Worm (Caenorhabditis elegans) whole organism, L3 larva: Measurements from ENCODE around the gene mstr-2.

ENCODE experiments used
- ZK546.5 ChIP-seq: sonication (generic microtip); optimal IDR thresholded peaks from 2 replicates; lab custom pipeline; 2017; ENCODE audit warnings: missing biosample characterization, missing genetic modification characterization
- ama-1 ChIP-seq: fragments of 150-350 bp; optimal IDR thresholded peaks from 2 replicates; lab custom pipeline; 2018
- ceh-28 ChIP-seq: fragments of 150-350 bp; optimal IDR thresholded peaks from 2 replicates; lab custom pipeline; 2014; ENCODE audit warnings: missing biosample characterization, missing genetic modification reagents, missing genetic modification characterization
- ceh-82 ChIP-seq: fragments of 150-350 bp; optimal IDR thresholded peaks from 2 replicates; lab custom pipeline; 2014; ENCODE audit warnings: missing biosample characterization, missing genetic modification characterization
- ceh-9 ChIP-seq: sonication (generic microtip); optimal IDR thresholded peaks from 2 replicates; lab custom pipeline; 2018; ENCODE audit warnings: missing biosample characterization, missing genetic modification characterization
- daf-12 ChIP-seq: fragments of 150-350 bp; optimal IDR thresholded peaks from 2 replicates; lab custom pipeline; 2014; ENCODE audit warnings: missing biosample characterization, missing genetic modification reagents, missing genetic modification characterization
- egl-5 ChIP-seq: fragments of 150-350 bp; optimal IDR thresholded peaks from 2 replicates; lab custom pipeline; 2017; ENCODE audit warnings: missing biosample characterization, missing genetic modification reagents, missing genetic modification characterization, inconsistent platforms
- elt-1 ChIP-seq: fragments of 150-350 bp; optimal IDR thresholded peaks from 2 replicates; lab custom pipeline; 2014; ENCODE audit warnings: missing biosample characterization, missing genetic modification characterization
- elt-2 ChIP-seq: sonication (generic microtip); optimal IDR thresholded peaks from 2 replicates; lab custom pipeline; 2016; ENCODE audit warnings: missing genetic modification reagents, mild to moderate bottlenecking, missing genetic modification characterization, missing compliant biosample characterization
- elt-3 ChIP-seq, 3 experiments: fragments of 150-350 bp in 1 of 3; sonication (generic microtip) in 2 of 3; optimal IDR thresholded peaks; 2 replicates in 2 of 3; 4 replicates in 1 of 3; lab custom pipeline; 2014 to 2017; ENCODE audit warnings: missing biosample characterization in 3 of 3, missing genetic modification characterization in 3 of 3
- fkh-10 ChIP-seq: sonication (generic microtip); optimal IDR thresholded peaks from 2 replicates; lab custom pipeline; 2017; ENCODE audit warnings: missing biosample characterization, missing genetic modification reagents, missing genetic modification characterization
- fkh-2 ChIP-seq: fragments of 150-350 bp; optimal IDR thresholded peaks from 2 replicates; lab custom pipeline; 2014; ENCODE audit warnings: missing biosample characterization, missing genetic modification reagents, missing genetic modification characterization
- fos-1 ChIP-seq: fragments of 150-350 bp; optimal IDR thresholded peaks from 2 replicates; lab custom pipeline; 2014; ENCODE audit warnings: missing biosample characterization, missing genetic modification characterization
- hmg-11 ChIP-seq: sonication (generic microtip); optimal IDR thresholded peaks from 2 replicates; lab custom pipeline; 2016; ENCODE audit warnings: missing genetic modification characterization, missing compliant biosample characterization
- jun-1 ChIP-seq: fragments of 150-350 bp; optimal IDR thresholded peaks from 2 replicates; lab custom pipeline; 2014; ENCODE audit warnings: missing biosample characterization, missing genetic modification reagents, missing genetic modification characterization
- lin-15B ChIP-seq: fragments of 150-350 bp; optimal IDR thresholded peaks from 2 replicates; lab custom pipeline; 2014; ENCODE audit warnings: missing biosample characterization, missing genetic modification characterization
- lin-39 ChIP-seq: fragments of 150-350 bp; optimal IDR thresholded peaks from 2 replicates; lab custom pipeline; 2018; ENCODE audit warnings: missing biosample characterization, missing genetic modification reagents, missing genetic modification characterization
- lsy-12 ChIP-seq: sonication (generic microtip); optimal IDR thresholded peaks from 2 replicates; lab custom pipeline; 2016; ENCODE audit warnings: mild to moderate bottlenecking, missing genetic modification characterization, missing compliant biosample characterization
- mml-1 ChIP-seq: fragments of 150-350 bp; sonication (generic microtip); optimal IDR thresholded peaks from 3 replicates; lab custom pipeline; 2014; ENCODE audit warnings: missing biosample characterization, missing genetic modification characterization
- nfya-1 ChIP-seq: sonication (generic microtip); optimal IDR thresholded peaks from 2 replicates; lab custom pipeline; 2017; ENCODE audit warnings: missing genetic modification characterization, mild to moderate bottlenecking, missing compliant biosample characterization, antibody characterized with exemption, moderate library complexity; ENCODE audit not compliant: insufficient read depth
- nhr-11 ChIP-seq: fragments of 150-350 bp; optimal IDR thresholded peaks from 2 replicates; lab custom pipeline; 2014; ENCODE audit warnings: missing biosample characterization, missing genetic modification characterization
- nhr-12 ChIP-seq: fragments of 150-350 bp; optimal IDR thresholded peaks from 2 replicates; lab custom pipeline; 2014; ENCODE audit warnings: missing biosample characterization, missing genetic modification characterization
- nhr-23 ChIP-seq: fragments of 150-350 bp; optimal IDR thresholded peaks from 2 replicates; lab custom pipeline; 2014; ENCODE audit warnings: missing biosample characterization, missing genetic modification reagents, missing genetic modification characterization
- nhr-25 ChIP-seq: sonication (generic microtip); optimal IDR thresholded peaks from 2 replicates; lab custom pipeline; 2017; ENCODE audit warnings: missing biosample characterization, missing genetic modification characterization
- nhr-28 ChIP-seq: fragments of 150-350 bp; optimal IDR thresholded peaks from 2 replicates; lab custom pipeline; 2014; ENCODE audit warnings: missing biosample characterization, missing genetic modification characterization
- nhr-67 ChIP-seq: fragments of 150-350 bp; optimal IDR thresholded peaks from 2 replicates; lab custom pipeline; 2014; ENCODE audit warnings: missing biosample characterization, missing genetic modification characterization
- nhr-76 ChIP-seq: fragments of 150-350 bp; sonication (generic microtip); optimal IDR thresholded peaks from 5 replicates; lab custom pipeline; 2014; ENCODE audit warnings: missing biosample characterization, missing genetic modification characterization
- nhr-77 ChIP-seq: fragments of 150-350 bp; optimal IDR thresholded peaks from 2 replicates; lab custom pipeline; 2014; ENCODE audit warnings: missing biosample characterization, missing genetic modification characterization
- pha-4 ChIP-seq: fragments of 150-350 bp; optimal IDR thresholded peaks from 2 replicates; lab custom pipeline; 2014; ENCODE audit warnings: missing biosample characterization, missing genetic modification reagents, missing genetic modification characterization
- pqm-1 ChIP-seq: fragments of 150-350 bp; optimal IDR thresholded peaks from 2 replicates; lab custom pipeline; 2017; ENCODE audit warnings: missing biosample characterization, missing genetic modification characterization, inconsistent platforms
- snpc-4 ChIP-seq: fragments of 150-350 bp; optimal IDR thresholded peaks from 2 replicates; lab custom pipeline; 2014; ENCODE audit warnings: missing biosample characterization, missing genetic modification characterization
- unc-39 ChIP-seq: sonication (generic microtip); optimal IDR thresholded peaks from 4 replicates; lab custom pipeline; 2017; ENCODE audit warnings: missing biosample characterization, missing genetic modification characterization
- unc-62 ChIP-seq: fragments of 150-350 bp; sonication (generic microtip); optimal IDR thresholded peaks from 4 replicates; lab custom pipeline; 2014; ENCODE audit warnings: missing biosample characterization, missing genetic modification reagents, missing genetic modification characterization
- zag-1 ChIP-seq: fragments of 150-350 bp; optimal IDR thresholded peaks from 2 replicates; lab custom pipeline; 2014; ENCODE audit warnings: missing biosample characterization, missing genetic modification characterization
- ztf-4 ChIP-seq: fragments of 150-350 bp; optimal IDR thresholded peaks from 2 replicates; lab custom pipeline; 2014; ENCODE audit warnings: missing biosample characterization, missing genetic modification characterization

mstr-2 gene

DNA sequence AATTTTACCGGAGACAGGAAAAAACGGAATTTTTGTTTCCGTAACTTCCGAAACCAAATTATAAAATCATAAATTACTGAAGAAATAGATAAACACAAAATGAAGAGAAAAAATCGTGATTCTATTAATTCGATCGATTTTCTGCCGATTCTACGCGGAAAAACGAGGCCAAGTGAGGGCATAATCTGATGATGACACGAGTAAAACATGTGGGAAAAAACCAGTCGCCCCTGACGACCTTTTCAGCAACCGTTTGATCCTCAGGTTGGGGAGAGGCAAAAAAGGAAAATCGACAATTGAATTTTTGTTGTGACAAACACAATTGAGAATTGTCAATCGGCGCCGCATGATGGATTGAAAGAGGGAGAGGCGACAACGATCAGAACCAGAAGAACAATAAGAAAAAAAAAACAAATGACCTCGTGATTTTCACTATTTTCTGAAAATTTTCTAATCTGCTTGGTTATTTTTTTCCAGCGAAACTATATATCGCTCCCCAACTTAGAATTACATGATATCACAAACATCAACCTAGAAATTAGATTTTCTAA, 36.1 kb downstream of the mstr-2 start:
- peak; percentile 73 for TF ChIP-seq nhr-25 (tag; lab: Kevin White, UChicago)
- no peak for TF ChIP-seq ceh-82
- peak; percentile 19 for TF ChIP-seq egl-5 (tag; lab: Kevin White, UChicago)
- TF ChIP-seq pqm-1 (tag; lab: Kevin White, UChicago): no peak

DNA sequence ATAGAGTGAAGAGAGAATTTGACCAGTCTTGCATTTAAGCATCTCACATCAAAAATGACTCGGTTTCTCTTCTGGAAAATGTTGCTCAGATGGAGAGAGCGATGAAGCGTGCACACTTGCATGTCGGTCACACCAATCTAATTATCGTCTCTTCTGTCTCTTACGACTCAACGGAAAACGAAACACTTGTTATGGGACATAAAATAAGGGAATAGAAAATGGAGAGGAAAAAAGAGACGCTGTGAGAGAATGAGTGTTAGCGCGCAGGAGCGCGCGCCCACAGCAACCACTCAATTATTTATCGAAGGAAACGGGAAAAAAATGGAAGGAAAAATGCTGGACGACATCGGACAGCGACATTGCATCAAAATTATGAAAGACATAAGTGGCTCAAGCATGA, 36.8 kb downstream of the mstr-2 start:
- TF ChIP-seq ama-1 (lab: Kevin White, UChicago) (peak; percentile 51), lin-39 (tag; lab: Kevin White, UChicago) (peak; percentile 7), egl-5 (tag; lab: Kevin White, UChicago) (no peak), nfya-1 (tag; lab: Kevin White, UChicago) (peak; percentile 55), hmg-11 (tag; lab: Kevin White, UChicago) (peak; percentile 47), nhr-28 (tag; lab: Kevin White, UChicago) (no peak), fkh-10 (GFP tag; lab: Kevin White, UChicago) (peak; percentile 50)
- TF ChIP-seq, all 47 proteins: peak for 5

DNA sequence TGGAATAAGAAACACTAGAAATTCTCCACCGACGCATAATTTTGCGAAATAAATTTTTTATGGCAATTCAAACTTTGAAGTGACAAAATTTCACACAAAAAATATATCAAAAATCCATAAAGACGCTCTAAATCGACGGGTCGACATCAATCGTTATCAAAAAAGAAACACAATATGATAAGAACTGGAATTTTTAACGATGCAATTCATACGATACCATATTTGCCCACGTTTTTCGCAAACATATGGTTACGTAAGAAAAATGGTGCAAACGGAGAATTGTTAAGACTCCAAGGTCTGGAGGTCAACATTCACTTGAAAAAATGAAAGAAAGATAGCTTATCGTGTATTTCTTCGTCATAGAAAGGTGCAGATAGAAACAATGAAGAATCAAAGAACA, 37.2 kb downstream of the mstr-2 start:
- no peak for TF ChIP-seq ceh-9 (tag; lab: Kevin White, UChicago)
- TF ChIP-seq ama-1 (lab: Kevin White, UChicago): no peak
- no peak for TF ChIP-seq zag-1 (tag; lab: Kevin White, UChicago)
- TF ChIP-seq mml-1: no peak
- no peak for TF ChIP-seq unc-39 (tag; lab: Kevin White, UChicago)
- no peak for TF ChIP-seq fkh-2 (tag; lab: Kevin White, UChicago)
- TF ChIP-seq fos-1 (tag; lab: Kevin White, UChicago): no peak
- peak; percentile 87 for TF ChIP-seq elt-2 (tag; lab: Kevin White, UChicago)
- TF ChIP-seq nfya-1 (tag; lab: Kevin White, UChicago): no peak
- TF ChIP-seq lsy-12 (tag; lab: Kevin White, UChicago): no peak
- no peak for TF ChIP-seq elt-1 (tag; lab: Kevin White, UChicago)
- peak; percentile 49 for TF ChIP-seq pha-4 (tag; lab: Kevin White, UChicago)
- TF ChIP-seq egl-5 (tag; lab: Kevin White, UChicago): no peak
- no peak for TF ChIP-seq nhr-76
- no peak for TF ChIP-seq ZK546.5 (tag; lab: Kevin White, UChicago)
- TF ChIP-seq ztf-4 (tag; lab: Kevin White, UChicago): no peak
- no peak for TF ChIP-seq unc-62 (GFP tag; lab: Kevin White, UChicago)
- TF ChIP-seq daf-12 (tag; lab: Kevin White, UChicago): no peak
- no peak for TF ChIP-seq hmg-11 (tag; lab: Kevin White, UChicago)
- TF ChIP-seq pqm-1 (tag; lab: Kevin White, UChicago): peak; percentile 35
- TF ChIP-seq ceh-28 (tag; lab: Kevin White, UChicago): no peak
- no peak for TF ChIP-seq fkh-10 (GFP tag; lab: Kevin White, UChicago)

DNA sequence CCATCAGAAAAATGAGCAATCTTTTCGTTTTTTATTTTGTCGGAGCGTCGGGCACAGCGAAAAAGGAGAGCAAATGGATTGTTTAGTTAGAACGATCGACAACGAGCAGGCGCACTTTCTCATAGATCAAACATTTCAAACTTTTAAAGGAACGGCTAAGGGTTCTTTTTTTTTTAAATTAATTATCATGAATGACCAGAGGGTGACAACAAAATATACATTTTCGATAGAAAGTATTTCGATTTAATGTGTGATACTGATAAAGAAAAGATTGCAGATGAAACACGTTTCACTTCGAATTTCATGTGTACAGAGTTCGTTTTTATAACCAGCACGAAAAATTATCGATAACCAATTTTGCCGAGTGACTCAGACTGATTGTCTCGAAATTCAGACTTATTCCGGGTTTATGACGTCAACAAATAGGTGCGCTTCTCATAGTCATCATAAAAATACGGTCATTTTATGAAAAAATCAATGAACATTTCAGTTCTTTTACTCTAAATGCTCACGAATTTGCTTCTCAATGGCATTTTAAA, 37.7 kb downstream of the mstr-2 start:
- TF ChIP-seq nfya-1 (tag; lab: Kevin White, UChicago) (no peak), lsy-12 (tag; lab: Kevin White, UChicago) (no peak), elt-2 (tag; lab: Kevin White, UChicago) (peak; percentile 74), nhr-23 (no peak), fkh-10 (GFP tag; lab: Kevin White, UChicago) (no peak), jun-1 (peak; percentile 12), pha-4 (tag; lab: Kevin White, UChicago) (no peak), pqm-1 (tag; lab: Kevin White, UChicago) (peak; percentile 90), zag-1 (tag; lab: Kevin White, UChicago) (no peak), nhr-11 (tag; lab: Kevin White, UChicago) (no peak)
- TF ChIP-seq, all 47 proteins: peak for 3

DNA sequence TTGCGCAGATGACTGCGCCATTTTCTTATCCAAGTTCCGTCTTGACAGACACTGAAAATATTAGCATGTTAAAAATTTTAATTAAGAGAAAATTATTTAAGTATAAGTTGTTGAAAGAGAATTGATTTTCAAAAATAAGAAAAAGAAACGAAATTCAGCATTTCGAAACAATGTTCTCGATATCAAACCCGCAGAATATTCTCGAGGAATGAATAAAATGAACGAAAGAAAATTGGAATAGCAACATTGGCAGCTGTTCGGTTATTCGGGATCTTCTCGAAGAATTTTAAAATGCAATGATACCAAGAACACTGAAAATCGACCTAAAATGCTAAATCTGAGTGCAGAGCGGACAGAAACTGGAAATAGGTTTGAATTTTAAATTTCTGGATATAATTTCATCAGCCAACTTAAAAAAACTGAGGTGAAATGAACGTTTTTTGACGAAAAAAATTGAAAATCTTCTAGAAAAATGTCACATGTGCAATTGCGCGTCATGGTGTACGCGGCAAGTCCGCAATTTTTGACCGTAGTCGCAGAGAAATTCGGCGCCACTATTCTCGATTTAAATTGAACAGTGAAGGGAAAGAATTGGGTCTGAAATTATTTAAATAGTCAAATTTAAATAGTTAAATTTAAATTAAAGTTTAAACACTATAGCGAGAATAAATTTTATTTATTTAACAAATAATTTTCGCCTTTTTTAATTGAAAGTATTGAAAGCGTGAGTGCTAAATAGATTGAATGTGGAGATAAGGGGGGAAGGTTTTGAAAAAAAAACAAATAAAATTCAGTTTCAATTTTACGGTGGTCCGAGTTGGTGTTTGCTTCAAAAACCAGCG, 39.4 kb downstream of the mstr-2 start, which contains the start of the genes cct-5 and F25F2.1:
cct-5 (minus strand) TSS at position 51 of the 842 bp plus-strand sequence.
F25F2.1 (plus strand) TSS at position 792 of the 842 bp plus-strand sequence.
- TF ChIP-seq ZK546.5 (tag; lab: Kevin White, UChicago) (no peak), elt-2 (tag; lab: Kevin White, UChicago) (peak; percentile 36), nhr-25 (tag; lab: Kevin White, UChicago) (peak; percentile 25), nhr-76 (no peak), nhr-23 (peak; percentile 18), lin-15B (tag; lab: Kevin White, UChicago) (peak; percentile 53), nhr-12 (no peak), pha-4 (tag; lab: Kevin White, UChicago) (peak; percentile 80), ama-1 (lab: Kevin White, UChicago) (peak; percentile 52), elt-1 (tag; lab: Kevin White, UChicago) (peak; percentile 39), elt-3 (tag; optimal IDR thresholded peaks at IDR 0.05; lab: Kevin White, UChicago) (no peak), nhr-77 (tag; lab: Kevin White, UChicago) (no peak), egl-5 (tag; lab: Kevin White, UChicago) (peak; percentile 14), lin-39 (tag; lab: Kevin White, UChicago) (peak; percentile 30), nfya-1 (tag; lab: Kevin White, UChicago) (peak; percentile 79), nhr-67 (no peak), hmg-11 (tag; lab: Kevin White, UChicago) (peak; percentile 72), snpc-4 (peak; percentile 69)
